Fruit fly (Drosophila melanogaster): ENCODE data around the gene CG14369.
A peak's percentile ranks its signal among the peaks of the same experiment; 100 is the strongest.

Gene CG14369

DNA sequence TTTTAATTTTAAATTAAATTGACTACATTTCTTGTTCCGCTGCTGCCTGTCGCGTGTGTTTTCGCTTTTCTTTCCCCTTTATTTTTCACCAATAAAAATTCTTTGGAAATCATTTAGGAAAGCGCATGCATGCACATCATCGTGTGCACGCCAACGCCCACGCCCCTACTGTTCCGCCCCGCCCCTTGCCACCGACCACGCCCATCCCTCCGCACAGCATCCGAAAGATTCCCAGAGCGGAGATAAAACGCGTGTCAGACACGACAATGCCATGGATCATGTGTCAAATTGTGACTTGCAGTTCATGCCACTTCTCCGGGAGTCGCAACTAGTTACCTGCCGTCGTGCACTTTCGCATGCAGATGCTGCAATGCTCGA lies 44.0 kb downstream of the CG14369 start (continued):
- TF ChIP-seq amos (GFP tag; IDR thresholded peaks at IDR 0.05; ENCODE audit: partially characterized antibody): no peak
- no peak for TF ChIP-seq tx (GFP tag; optimal IDR thresholded peaks at IDR 0.05)
- TF ChIP-seq CG11504 (tag; optimal IDR thresholded peaks at IDR 0.05): peak; percentile 21

DNA sequence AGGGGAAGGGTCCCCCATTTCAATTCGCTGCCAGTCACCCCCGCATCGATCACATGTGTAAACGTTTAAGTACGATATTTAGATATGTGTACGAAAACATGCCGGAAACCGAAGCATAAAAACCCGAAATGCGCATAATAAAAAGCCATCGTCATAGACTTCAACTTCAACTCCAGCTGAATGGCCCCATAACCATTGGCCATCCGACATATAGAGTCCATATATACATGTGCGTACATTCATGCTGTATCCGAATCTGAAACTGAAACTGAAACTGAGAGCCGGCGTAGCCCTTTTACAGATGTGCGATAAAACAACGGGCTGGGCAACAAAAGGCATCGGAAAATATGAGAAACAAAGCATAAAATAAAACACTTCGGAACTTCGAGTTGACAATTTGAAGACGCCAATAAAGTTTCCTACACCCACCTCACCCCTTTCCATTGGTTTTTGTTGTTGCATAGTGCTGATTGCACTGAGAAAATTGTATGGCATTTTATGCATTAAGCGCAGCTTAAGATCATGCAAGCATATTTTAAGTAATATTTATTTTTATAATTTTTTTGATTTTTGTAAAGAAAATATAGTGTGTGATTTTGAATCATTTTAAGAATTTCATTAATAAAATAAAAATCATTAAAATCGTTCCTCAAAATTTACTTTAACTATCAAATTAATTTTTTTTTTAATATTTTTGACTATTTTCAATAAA lies 44.6 kb downstream of the CG14369 start:
- TF ChIP-seq abd-A (tag; optimal IDR thresholded peaks at IDR 0.05) (peak; percentile 60), Dll (GFP tag; IDR thresholded peaks at IDR 0.05; ENCODE audit: partially characterized antibody) (no peak), Bdp1 (GFP tag; optimal IDR thresholded peaks at IDR 0.05) (no peak), Lhr (GFP tag; optimal IDR thresholded peaks at IDR 0.05) (no peak), CG8281 (tag; optimal IDR thresholded peaks at IDR 0.05) (no peak), CG3407 (GFP tag; optimal IDR thresholded peaks at IDR 0.05) (peak; percentile 33), bab2 (GFP tag; optimal IDR thresholded peaks at IDR 0.05) (no peak), CG12744 (GFP tag; optimal IDR thresholded peaks at IDR 0.05) (no peak), Blimp-1 (GFP tag; optimal IDR thresholded peaks at IDR 0.05) (peak; percentile 53), zfh2 (GFP tag; optimal IDR thresholded peaks at IDR 0.05) (no peak), CG17829 (tag; optimal IDR thresholded peaks at IDR 0.05) (peak; percentile 45), CG2712 (tag; optimal IDR thresholded peaks at IDR 0.05) (peak; percentile 70), CG7556 (GFP tag; optimal IDR thresholded peaks at IDR 0.05) (peak; percentile 40), CG8924 (tag; optimal IDR thresholded peaks at IDR 0.05) (peak; percentile 32), CG31388 (GFP tag; optimal IDR thresholded peaks at IDR 0.05) (no peak), twi (tag; optimal IDR thresholded peaks at IDR 0.05) (peak; percentile 26), CG10979 (tag; optimal IDR thresholded peaks at IDR 0.05) (peak; percentile 67), Oli (tag; optimal IDR thresholded peaks at IDR 0.05) (peak; percentile 41), CG18764 (GFP tag; optimal IDR thresholded peaks at IDR 0.05) (no peak), Xrp1 (GFP tag; IDR thresholded peaks at IDR 0.05) (peak; percentile 17; the same call in 1 of the 2 replicates), CG10267 (tag; optimal IDR thresholded peaks at IDR 0.05) (peak; percentile 21), ham (GFP tag; IDR thresholded peaks at IDR 0.05) (no peak), dmrt99B (tag; optimal IDR thresholded peaks at IDR 0.05) (peak; percentile 46), Sry-δ (GFP tag; optimal IDR thresholded peaks at IDR 0.05) (no peak), CG3163 (GFP tag; optimal IDR thresholded peaks at IDR 0.05) (no peak), CG4424 (GFP tag; optimal IDR thresholded peaks at IDR 0.05) (peak; percentile 34), gem (tag; optimal IDR thresholded peaks at IDR 0.05) (peak; percentile 73), Awh (GFP tag; IDR thresholded peaks at IDR 0.05) (no peak), fd96Cb (tag; optimal IDR thresholded peaks at IDR 0.05) (peak; percentile 60), CG18262 (tag; optimal IDR thresholded peaks at IDR 0.05) (peak; percentile 76), Dek (tag; optimal IDR thresholded peaks at IDR 0.05) (no peak), slou (GFP tag; optimal IDR thresholded peaks at IDR 0.05) (no peak), CG10147 (GFP tag; optimal IDR thresholded peaks at IDR 0.05) (no peak), lola (GFP tag; optimal IDR thresholded peaks at IDR 0.05) (peak in 1 of 3 experiments; percentile 18), sc (optimal IDR thresholded peaks at IDR 0.05) (no peak), sc (GFP tag; optimal IDR thresholded peaks at IDR 0.05) (no peak), tll (GFP tag; optimal IDR thresholded peaks at IDR 0.05) (no peak), ranshi (GFP tag; IDR thresholded peaks at IDR 0.05) (no peak), Hr51 (GFP tag; optimal IDR thresholded peaks at IDR 0.05) (peak in 1 of 2 experiments; percentile 36), ara (GFP tag; IDR thresholded peaks at IDR 0.05) (no peak), CG17361 (GFP tag; IDR thresholded peaks at IDR 0.05) (peak; percentile 75; the same call in 2 of the 3 replicates), Dip3 (GFP tag; optimal IDR thresholded peaks at IDR 0.05) (no peak), tio (GFP tag; optimal IDR thresholded peaks at IDR 0.05) (no peak), sisA (GFP tag; IDR thresholded peaks at IDR 0.05) (no peak)

Data from whole organism, embryonic.